Worm (Caenorhabditis elegans): ENCODE data around the gene ZK1307.4.

DNA sequence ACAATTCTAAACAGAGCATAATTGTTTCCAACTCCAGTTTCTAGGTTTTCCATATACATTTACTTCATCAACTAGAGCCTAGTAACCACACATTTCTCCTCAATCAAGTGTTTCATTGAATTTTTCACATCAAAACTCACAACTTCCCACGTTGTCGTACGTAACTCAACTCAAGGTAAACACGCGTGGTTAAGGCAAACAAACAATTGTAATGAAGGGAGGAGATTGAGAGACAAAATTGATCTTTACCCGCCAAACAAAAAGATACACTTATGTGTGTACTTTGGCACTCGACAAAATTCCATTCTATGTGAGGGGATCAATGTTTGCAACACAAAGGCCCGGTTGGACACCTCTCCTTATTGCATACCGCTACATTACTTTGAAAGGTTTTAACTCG, 46.3 kb downstream of the ZK1307.4 start, which contains the start of gene nhr-19:
- TF ChIP-seq flt-1 (GFP tag; IDR thresholded peaks at IDR 0.05) = no peak
- TF ChIP-seq ztf-29 (GFP tag; IDR thresholded peaks at IDR 0.05) = no peak
- no peak for TF ChIP-seq cog-1 (tag; optimal IDR thresholded peaks at IDR 0.05)
- TF ChIP-seq tab-1 (GFP tag; IDR thresholded peaks at IDR 0.05) = no peak
- TF ChIP-seq klf-2 (GFP tag; conservative IDR thresholded peaks at IDR 0.05) = no peak
- TF ChIP-seq T22C8.4 (GFP tag; IDR thresholded peaks at IDR 0.05) = no peak
- TF ChIP-seq med-1 (GFP tag; optimal IDR thresholded peaks at IDR 0.05; ENCODE audit: insufficient read depth) = no peak
